Fruit fly (Drosophila melanogaster) whole organism, embryonic: ENCODE data around the gene CG31468.

Experiments
- Blimp-1 ChIP-seq: fragments of 200-800 bp; sonication (Bioruptor generic); optimal IDR thresholded peaks from 3 replicates; lab custom pipeline; 2018; ENCODE audit warnings: missing biosample characterization, missing genetic modification characterization, mild to moderate bottlenecking, moderate library complexity, missing genetic modification reagents
- CG10321 ChIP-seq: fragments of 200-800 bp; sonication (Bioruptor generic); IDR thresholded peaks from 2 replicates; pipeline ENCODE4 v1.3.6; 2022; ENCODE audit warnings: missing biosample characterization, missing genetic modification characterization
- CG1602 ChIP-seq: fragments of 200-800 bp; sonication (Bioruptor generic); optimal IDR thresholded peaks from 3 replicates; lab custom pipeline; 2016; ENCODE audit warnings: missing biosample characterization, missing genetic modification characterization
- CG16813 ChIP-seq: fragments of 200-800 bp; sonication (Bioruptor generic); IDR thresholded peaks from 3 replicates; pipeline ENCODE4 v1.3.6; 2022; ENCODE audit warnings: missing biosample characterization, missing genetic modification characterization; ENCODE audit not compliant: partially characterized antibody
- CG18764 ChIP-seq: fragments of 200-800 bp; sonication (Bioruptor generic); optimal IDR thresholded peaks from 3 replicates; lab custom pipeline; 2016; ENCODE audit warnings: missing biosample characterization, missing genetic modification characterization
- ato ChIP-seq: fragments of 200-800 bp; sonication (Bioruptor generic); IDR thresholded peaks from 2 replicates; pipeline ENCODE4 v1.3.6; 2022; ENCODE audit warnings: missing biosample characterization, missing genetic modification characterization; ENCODE audit not compliant: partially characterized antibody
- dati ChIP-seq: fragments of 200-800 bp; sonication (Bioruptor generic); IDR thresholded peaks from 2 replicates; pipeline ENCODE4 v1.3.6; 2022; ENCODE audit warnings: missing biosample characterization, missing genetic modification characterization
- dysf ChIP-seq: fragments of 200-800 bp; sonication (Bioruptor generic); IDR thresholded peaks from 3 replicates; pipeline ENCODE4 v1.3.6; 2022; ENCODE audit warnings: missing biosample characterization, missing genetic modification characterization
- fd96Cb ChIP-seq: fragments of 200-800 bp; sonication (Bioruptor generic); optimal IDR thresholded peaks from 2 replicates; lab custom pipeline; 2018; ENCODE audit warnings: missing biosample characterization, mild to moderate bottlenecking, missing genetic modification characterization, moderate library complexity
- sens ChIP-seq: fragments of 200-800 bp; sonication (Bioruptor generic); peaks from one replicate; lab custom pipeline; 2016; ENCODE audit warnings: missing biosample characterization, missing genetic modification characterization
- slou ChIP-seq: fragments of 200-800 bp; sonication (Bioruptor generic); optimal IDR thresholded peaks from 3 replicates; lab custom pipeline; 2016; ENCODE audit warnings: missing biosample characterization, missing genetic modification characterization
- sug ChIP-seq: fragments of 200-800 bp; optimal IDR thresholded peaks from 2 replicates; lab custom pipeline; 2019; ENCODE audit warnings: missing biosample characterization, mild to moderate bottlenecking, missing genetic modification characterization, moderate library complexity
- toy ChIP-seq: fragments of 200-800 bp; sonication (Bioruptor generic); IDR thresholded peaks from 2 replicates; pipeline ENCODE4 v1.3.6; 2022; ENCODE audit warnings: missing biosample characterization, missing genetic modification characterization
- usp ChIP-seq: fragments of >200 bp; optimal IDR thresholded peaks from 2 replicates; lab custom pipeline; 2017; ENCODE audit warnings: missing biosample characterization, missing genetic modification characterization

DNA sequence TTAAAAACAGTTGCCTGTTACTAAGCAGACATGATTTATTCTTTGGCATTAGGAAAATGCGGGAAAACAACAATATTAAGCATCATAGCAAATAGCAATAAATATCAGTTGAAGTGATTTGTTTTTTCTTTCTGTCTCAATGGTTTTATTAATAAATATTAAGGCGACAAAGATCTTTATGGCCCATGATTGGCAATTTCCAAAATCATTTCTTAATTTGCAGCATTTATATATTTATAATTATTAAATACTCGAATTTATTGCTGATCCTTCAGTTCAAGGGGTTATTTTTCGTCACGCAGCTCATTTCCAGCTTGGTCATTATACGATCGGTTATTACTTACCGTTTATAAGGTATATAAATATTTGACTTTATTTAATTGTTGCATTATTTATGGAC lies 27.5 kb upstream of the CG31468 start:
- TF ChIP-seq ato (no peak), fd96Cb (tag; lab: Kevin White, UChicago) (no peak), CG18764 (GFP tag; lab: Kevin White, UChicago) (no peak), toy (GFP tag; lab: Robert Waterston, UW) (no peak), CG1602 (GFP tag; lab: Kevin White, UChicago) (no peak), CG10321 (GFP tag; lab: Robert Waterston, UW) (no peak), dysf (GFP tag; lab: Robert Waterston, UW) (no peak), CG16813 (GFP tag; lab: Robert Waterston, UW) (no peak), sug (tag; lab: Kevin White, UChicago) (no peak), dati (GFP tag; lab: Robert Waterston, UW) (no peak), Blimp-1 (no peak), usp (GFP tag; lab: Kevin White, UChicago) (no peak), sens (no peak), slou (GFP tag; lab: Kevin White, UChicago) (no peak)
